Worm (Caenorhabditis elegans): ENCODE data around the gene R12C12.5.

DNA sequence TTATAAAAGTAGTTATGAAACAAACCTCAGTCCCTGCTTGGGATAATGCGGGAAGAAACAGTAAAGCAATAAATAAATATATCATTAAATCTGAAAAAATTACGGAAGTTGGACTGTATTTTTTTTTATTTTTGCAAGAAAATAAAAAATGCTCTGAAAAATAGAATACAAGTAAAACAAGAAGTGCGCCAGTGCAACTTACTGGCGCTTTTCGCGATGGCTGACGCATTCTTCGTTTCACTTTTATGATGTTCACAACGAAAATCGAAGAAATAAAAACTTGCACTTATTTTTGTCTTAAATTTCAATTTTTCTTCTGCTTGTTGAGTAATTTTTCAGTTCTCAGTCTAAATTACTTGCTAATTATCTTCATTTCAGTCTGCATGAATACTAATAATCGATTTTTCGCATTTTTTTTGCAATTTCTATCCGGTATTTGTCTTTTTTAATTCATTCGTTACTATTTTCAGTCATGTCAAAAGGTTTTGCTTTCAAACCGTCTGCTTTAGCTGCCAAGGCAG is 2.8 kb upstream of the R12C12.5 start, which contains the start of the genes R12C12.6 and ran-5:
- TF ChIP-seq B0310.2 (tag; optimal IDR thresholded peaks at IDR 0.05) (no peak), flt-1 (GFP tag; IDR thresholded peaks at IDR 0.05) (peak; percentile 70), F13C5.2 (tag; optimal IDR thresholded peaks at IDR 0.05) (peak; percentile 71), ama-1 (optimal IDR thresholded peaks at IDR 0.05) (no peak)

Measured in whole organism, early embryonic.